Fruit fly (Drosophila melanogaster) whole organism, wandering third instar larva: ENCODE results near the gene Plap.

ENCODE experiments used
- Abd-B ChIP-seq: fragments of >200 bp; optimal IDR thresholded peaks from 2 replicates; lab custom pipeline; 2017; ENCODE audit warnings: missing biosample characterization, missing genetic modification characterization
- CG32264 ChIP-seq: fragments of 200-800 bp; sonication (Bioruptor generic); optimal IDR thresholded peaks from 2 replicates; lab custom pipeline; 2016; ENCODE audit warnings: missing biosample characterization, missing genetic modification characterization
- CG9705 ChIP-seq: fragments of 200-800 bp; sonication (Bioruptor generic); optimal IDR thresholded peaks from 2 replicates; lab custom pipeline; 2018; ENCODE audit warnings: missing biosample characterization, mild to moderate bottlenecking, missing genetic modification characterization
- CrebA ChIP-seq: fragments of 200-800 bp; sonication (Bioruptor generic); optimal IDR thresholded peaks from 2 replicates; lab custom pipeline; 2016; ENCODE audit warnings: missing biosample characterization, mild to moderate bottlenecking, missing genetic modification characterization, borderline replicate concordance
- Dif ChIP-seq: fragments of 200-275, 200-300 bp; sonication (Bioruptor generic); optimal IDR thresholded peaks from 2 replicates; lab custom pipeline; 2018; ENCODE audit warnings: missing biosample characterization, missing genetic modification characterization; ENCODE audit not compliant: partially characterized antibody
- GATAd ChIP-seq: sonication (Bioruptor generic); optimal IDR thresholded peaks from 2 replicates; lab custom pipeline; 2016; ENCODE audit warnings: missing biosample characterization, missing genetic modification characterization
- HLH106 ChIP-seq: fragments of 200-800 bp; optimal IDR thresholded peaks from 3 replicates; lab custom pipeline; 2019; ENCODE audit warnings: missing biosample characterization, mild to moderate bottlenecking, missing genetic modification characterization, moderate library complexity
- Hnf4 ChIP-seq: fragments of 200-800 bp; sonication (Bioruptor generic); optimal IDR thresholded peaks from 2 replicates; lab custom pipeline; 2016; ENCODE audit warnings: missing biosample characterization, mild to moderate bottlenecking, missing genetic modification characterization
- Hr83 ChIP-seq: fragments of 200-300 bp; sonication (Bioruptor generic); optimal IDR thresholded peaks from 2 replicates; lab custom pipeline; 2016; ENCODE audit warnings: missing biosample characterization, mild to moderate bottlenecking, missing genetic modification characterization, moderate library complexity; ENCODE audit not compliant: poor library complexity, severe bottlenecking
- Jra ChIP-seq: sonication (Bioruptor generic); optimal IDR thresholded peaks from 2 replicates; lab custom pipeline; 2016; ENCODE audit warnings: missing biosample characterization, missing genetic modification characterization
- Myc ChIP-seq: fragments of >200 bp; optimal IDR thresholded peaks from 2 replicates; lab custom pipeline; 2017
- OdsH ChIP-seq: fragments of 200-800 bp; sonication (Bioruptor generic); optimal IDR thresholded peaks from 2 replicates; lab custom pipeline; 2016; ENCODE audit warnings: missing biosample characterization, mild to moderate bottlenecking, missing genetic modification characterization
- Rel ChIP-seq, 2 experiments: fragments of 200-800 bp; sonication (Bioruptor generic) in 1 of 2; optimal IDR thresholded peaks; 2 replicates in 1 of 2; 3 replicates in 1 of 2; lab custom pipeline; 2016 to 2019; ENCODE audit warnings: mild to moderate bottlenecking in 2 of 2, missing biosample characterization in 2 of 2, missing genetic modification characterization in 2 of 2, moderate library complexity in 1 of 2
- Sp1 ChIP-seq: fragments of 200-800 bp; sonication (Bioruptor generic); optimal IDR thresholded peaks from 3 replicates; lab custom pipeline; 2019; ENCODE audit warnings: missing biosample characterization, mild to moderate bottlenecking, missing genetic modification characterization, moderate library complexity
- Vsx2 ChIP-seq: fragments of 200-300, 225-300 bp; sonication (Bioruptor generic); optimal IDR thresholded peaks from 2 replicates; lab custom pipeline; 2018; ENCODE audit warnings: missing biosample characterization, missing genetic modification characterization; ENCODE audit not compliant: partially characterized antibody
- br ChIP-seq: fragments of 200-800 bp; sonication (Bioruptor generic); optimal IDR thresholded peaks from 2 replicates; lab custom pipeline; 2016; ENCODE audit warnings: missing biosample characterization, missing genetic modification characterization
- dmrt93B ChIP-seq: fragments of 200-800 bp; sonication (Bioruptor generic); optimal IDR thresholded peaks from 2 replicates; lab custom pipeline; 2018; ENCODE audit warnings: missing biosample characterization, mild to moderate bottlenecking, missing genetic modification characterization
- dsf ChIP-seq: sonication (Bioruptor generic); optimal IDR thresholded peaks from 2 replicates; lab custom pipeline; 2016; ENCODE audit warnings: missing biosample characterization, missing genetic modification characterization, borderline replicate concordance
- ey ChIP-seq: fragments of 200-800 bp; sonication (Bioruptor generic); optimal IDR thresholded peaks from 2 replicates; lab custom pipeline; 2016; ENCODE audit warnings: missing biosample characterization, missing genetic modification characterization
- foxo ChIP-seq, 2 experiments: fragments of 200-800 bp; sonication (Bioruptor generic); optimal IDR thresholded peaks; 2 replicates in 1 of 2; 3 replicates in 1 of 2; lab custom pipeline; 2016 to 2017; ENCODE audit warnings: missing biosample characterization in 2 of 2, missing genetic modification characterization in 2 of 2
- fru ChIP-seq: fragments of 200-800 bp; sonication (Bioruptor generic); optimal IDR thresholded peaks from 3 replicates; lab custom pipeline; 2016; ENCODE audit warnings: missing biosample characterization, mild to moderate bottlenecking, missing genetic modification characterization
- h ChIP-seq: fragments of 200-800 bp; sonication (Bioruptor generic); optimal IDR thresholded peaks from 3 replicates; lab custom pipeline; 2016; ENCODE audit warnings: missing biosample characterization, mild to moderate bottlenecking, missing genetic modification characterization
- jim ChIP-seq: fragments of 175-275, 200-325 bp; sonication (Bioruptor generic); optimal IDR thresholded peaks from 2 replicates; lab custom pipeline; 2016; ENCODE audit warnings: missing biosample characterization, mild to moderate bottlenecking, missing genetic modification characterization
- psq ChIP-seq: fragments of 200-800 bp; sonication (Bioruptor generic); optimal IDR thresholded peaks from 3 replicates; lab custom pipeline; 2017; ENCODE audit warnings: missing biosample characterization, mild to moderate bottlenecking, missing genetic modification characterization, moderate library complexity
- rgr ChIP-seq: fragments of 200-800 bp; sonication (Bioruptor generic); optimal IDR thresholded peaks from 3 replicates; lab custom pipeline; 2016; ENCODE audit warnings: missing biosample characterization, mild to moderate bottlenecking, missing genetic modification characterization
- sage ChIP-seq: fragments of 200-800 bp; sonication (Bioruptor generic); optimal IDR thresholded peaks from 2 replicates; lab custom pipeline; 2016; ENCODE audit warnings: missing biosample characterization, mild to moderate bottlenecking, missing genetic modification characterization
- sv ChIP-seq: fragments of 200-800 bp; sonication (Bioruptor generic); optimal IDR thresholded peaks from 3 replicates; lab custom pipeline; 2016; ENCODE audit warnings: missing biosample characterization, missing genetic modification characterization
- tai ChIP-seq: sonication (Bioruptor generic); optimal IDR thresholded peaks from 2 replicates; lab custom pipeline; 2016; ENCODE audit warnings: missing biosample characterization, missing genetic modification characterization
- woc ChIP-seq: sonication (Bioruptor generic); optimal IDR thresholded peaks from 2 replicates; lab custom pipeline; 2016; ENCODE audit warnings: missing biosample characterization, mild to moderate bottlenecking, missing genetic modification characterization

Plap gene

DNA sequence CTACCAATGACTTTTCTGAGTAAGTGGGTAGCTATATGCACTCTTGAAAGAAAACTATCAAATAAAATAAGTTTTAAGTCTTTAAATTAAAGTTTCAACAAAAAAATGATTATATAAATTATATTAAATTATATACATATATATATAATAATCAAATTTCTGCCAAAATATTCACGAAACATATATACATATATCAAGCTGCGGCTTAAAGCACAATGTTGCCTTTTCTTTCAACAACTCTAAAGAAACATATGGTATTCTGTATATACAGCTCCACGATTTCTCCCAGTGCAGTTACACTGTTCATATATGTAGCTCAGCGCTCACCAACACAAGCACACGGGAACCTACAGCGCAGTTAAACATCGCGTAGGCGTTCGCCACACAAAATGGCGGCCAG lies 34.7 kb downstream of the Plap start:
- no peak for TF ChIP-seq Hnf4 (GFP tag; lab: Kevin White, UChicago)
- no peak for TF ChIP-seq Hr83
- no peak for TF ChIP-seq Jra (GFP tag; lab: Kevin White, UChicago)
- no peak for TF ChIP-seq Sp1 (GFP tag; lab: Kevin White, UChicago)
- no peak for TF ChIP-seq sv (GFP tag; lab: Kevin White, UChicago)
- TF ChIP-seq foxo (GFP tag; optimal IDR thresholded peaks at IDR 0.05; lab: Kevin White, UChicago): no peak
- TF ChIP-seq GATAd (GFP tag; lab: Kevin White, UChicago): no peak
- TF ChIP-seq br (GFP tag; lab: Kevin White, UChicago): no peak

DNA sequence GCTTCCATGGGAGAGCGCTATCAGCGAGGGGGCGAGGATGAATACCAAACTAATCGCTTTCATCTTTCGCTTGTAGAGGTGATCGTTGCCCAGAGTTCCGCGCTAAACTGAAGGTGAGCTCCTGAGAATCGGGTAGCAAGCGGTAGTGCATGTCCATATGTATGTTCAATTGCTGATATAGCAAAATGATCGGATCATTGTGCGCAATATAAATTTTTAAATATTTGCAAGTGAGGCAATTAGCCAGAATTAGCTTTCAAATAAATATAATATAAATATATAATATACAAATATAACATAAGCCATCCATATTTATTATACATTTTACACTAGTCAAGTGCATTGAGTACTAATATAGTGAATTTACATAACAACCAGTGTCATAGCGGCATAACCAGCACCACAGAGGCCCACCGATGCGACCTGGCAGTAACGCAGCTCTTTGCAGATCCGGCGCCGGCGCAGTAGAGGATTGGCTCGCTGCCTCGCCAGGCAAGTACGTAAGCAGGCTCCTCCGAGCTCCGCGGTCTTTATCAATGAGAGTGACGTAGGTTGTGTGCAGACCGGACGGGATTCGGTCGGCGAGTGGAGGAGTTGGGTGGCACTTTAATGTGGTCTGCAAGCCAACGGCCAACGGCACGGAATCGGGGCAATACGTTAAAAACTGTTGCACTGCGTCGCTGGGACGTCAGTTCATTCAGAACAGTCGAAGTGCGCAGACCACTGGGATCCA lies 36.0 kb downstream of the Plap start, which contains the start of the genes Iris and CG4577:
Iris (minus strand) TSS at position 88 of the 733 bp plus-strand sequence.
CG4577 (plus strand) TSS at position 683 of the 733 bp plus-strand sequence.
- TF ChIP-seq woc: no peak
- TF ChIP-seq dsf (GFP tag; lab: Kevin White, UChicago): no peak
- no peak for TF ChIP-seq Myc

DNA sequence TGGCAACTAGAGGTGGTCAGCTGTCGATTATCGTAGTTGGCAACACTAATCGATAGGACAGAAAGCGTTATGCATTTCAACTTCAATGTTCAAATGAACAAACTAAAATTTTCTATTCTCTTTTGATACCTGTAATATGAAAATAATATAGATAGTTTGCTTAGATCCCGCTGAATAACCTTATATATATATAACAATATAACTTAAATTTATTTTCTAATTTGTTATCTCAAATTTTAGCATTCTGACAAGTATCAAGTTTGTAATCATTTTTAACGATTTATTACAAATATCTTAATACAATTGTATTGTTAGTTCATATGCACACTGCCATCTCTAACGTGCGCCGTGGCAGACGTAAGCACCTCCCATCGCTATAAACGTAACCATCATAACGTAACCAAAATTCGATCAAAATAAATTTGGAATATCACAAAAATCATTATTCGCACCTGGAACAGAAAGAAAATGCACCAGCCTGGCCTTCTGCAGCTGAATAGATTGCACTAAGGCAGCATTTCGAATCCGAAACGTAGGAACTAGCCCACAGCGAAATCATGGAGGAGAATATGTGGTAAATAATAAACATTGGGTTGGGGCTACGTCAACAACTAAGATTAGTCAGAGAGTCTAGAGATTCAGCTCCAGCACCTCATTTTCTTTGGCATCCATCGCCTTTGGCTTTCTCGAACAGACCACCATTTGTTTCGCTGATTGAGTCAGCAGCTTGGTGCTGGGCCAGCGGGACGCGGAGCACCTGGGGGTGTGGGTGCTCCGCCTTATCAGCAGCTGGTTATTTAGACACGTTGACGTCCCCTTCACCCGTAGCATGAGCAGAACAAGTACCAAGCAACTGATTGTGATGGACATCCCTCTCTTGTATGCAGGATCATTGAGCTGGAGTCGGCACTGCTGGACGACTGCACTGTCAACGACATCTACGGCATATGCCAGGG lies 41.0 kb downstream of the Plap start, which contains the start of the genes Pino and TBC1D23:
Pino (minus strand) TSS at position 22 of the 956 bp plus-strand sequence.
TBC1D23 (plus strand) TSS at position 385 of the 956 bp plus-strand sequence.
- peak; percentile 56 for TF ChIP-seq dmrt93B (GFP tag; lab: Kevin White, UChicago)
- peak; percentile 76 for TF ChIP-seq rgr
- no peak for TF ChIP-seq Dif (GFP tag; lab: Kevin White, UChicago)
- peak in 1 of 2 experiments; percentile 80 for TF ChIP-seq foxo (GFP tag; optimal IDR thresholded peaks at IDR 0.05; lab: Kevin White, UChicago)
- peak; percentile 1 for TF ChIP-seq Jra (GFP tag; lab: Kevin White, UChicago)
- TF ChIP-seq h: peak; percentile 52
- no peak for TF ChIP-seq sage (GFP tag; lab: Kevin White, UChicago)
- TF ChIP-seq Sp1 (GFP tag; lab: Kevin White, UChicago): peak; percentile 70
- TF ChIP-seq dsf (GFP tag; lab: Kevin White, UChicago): no peak
- peak; percentile 26 for TF ChIP-seq OdsH (GFP tag; lab: Kevin White, UChicago)
- TF ChIP-seq tai: no peak
- TF ChIP-seq Rel (GFP tag; optimal IDR thresholded peaks at IDR 0.05; lab: Kevin White, UChicago): no peak
- no peak for TF ChIP-seq Rel (tag; optimal IDR thresholded peaks at IDR 0.05; lab: Kevin White, UChicago)
- peak; percentile 57 for TF ChIP-seq CG9705
- peak; percentile 48 for TF ChIP-seq psq (GFP tag; lab: Kevin White, UChicago)
- peak; percentile 57 for TF ChIP-seq Myc
- TF ChIP-seq sv (GFP tag; lab: Kevin White, UChicago): peak; percentile 58
- no peak for TF ChIP-seq GATAd (GFP tag; lab: Kevin White, UChicago)
- peak; percentile 57 for TF ChIP-seq fru
- TF ChIP-seq woc: peak; percentile 60
- no peak for TF ChIP-seq Abd-B (GFP tag; lab: Kevin White, UChicago)
- TF ChIP-seq CG32264 (GFP tag; lab: Kevin White, UChicago): no peak
- TF ChIP-seq Vsx2 (GFP tag; lab: Kevin White, UChicago): no peak
- no peak for TF ChIP-seq Hnf4 (GFP tag; lab: Kevin White, UChicago)
- TF ChIP-seq br (GFP tag; lab: Kevin White, UChicago): peak; percentile 50
- no peak for TF ChIP-seq CrebA (GFP tag; lab: Kevin White, UChicago)
- peak; percentile 53 for TF ChIP-seq ey (GFP tag; lab: Kevin White, UChicago)
- TF ChIP-seq Hr83: peak; percentile 38
- peak; percentile 84 for TF ChIP-seq HLH106 (tag; lab: Kevin White, UChicago)
- no peak for TF ChIP-seq jim (GFP tag; lab: Kevin White, UChicago)
